Worm (Caenorhabditis elegans): ENCODE data around the gene osm-10.

- no peak for TF ChIP-seq dao-5 (tag; optimal IDR thresholded peaks at IDR 0.05)
- TF ChIP-seq him-1 (tag; optimal IDR thresholded peaks at IDR 0.05) = no peak
- no peak for TF ChIP-seq W03F9.2 (tag; optimal IDR thresholded peaks at IDR 0.05)
Observed at ce11 chrIII:7216924-7217521, 26.1 kb upstream of the osm-10 start.

Data from whole organism, L4/young adult.